Fruit fly (Drosophila melanogaster) whole organism, embryonic: Measurements from ENCODE around the gene CG34347.

Experiments
- Atf6 ChIP-seq: fragments of 200-800 bp; sonication (Bioruptor generic); IDR thresholded peaks from 2 replicates; pipeline ENCODE4 v1.3.6; 2022; ENCODE audit warnings: missing biosample characterization, missing genetic modification characterization
- BEAF-32 ChIP-seq: fragments of 200-800 bp; sonication (Bioruptor generic); optimal IDR thresholded peaks from 3 replicates; lab custom pipeline; 2017; ENCODE audit warnings: missing biosample characterization, missing genetic modification characterization, mild to moderate bottlenecking, moderate library complexity, missing genetic modification reagents
- CG10565 ChIP-seq: fragments of 200-800 bp; sonication (Bioruptor generic); optimal IDR thresholded peaks from 3 replicates; lab custom pipeline; 2016; ENCODE audit warnings: missing biosample characterization, mild to moderate bottlenecking, missing genetic modification characterization
- CG11093 ChIP-seq: fragments of 200-800 bp; sonication (Bioruptor generic); IDR thresholded peaks from 3 replicates; pipeline ENCODE4 v1.3.6; 2022; ENCODE audit warnings: missing biosample characterization, missing genetic modification characterization
- CG12104 ChIP-seq: fragments of 200-800 bp; sonication (Bioruptor generic); optimal IDR thresholded peaks from 3 replicates; lab custom pipeline; 2016; ENCODE audit warnings: missing biosample characterization, missing genetic modification characterization
- CG12391 ChIP-seq: fragments of 200-800 bp; sonication (Bioruptor generic); optimal IDR thresholded peaks from 3 replicates; lab custom pipeline; 2018; ENCODE audit warnings: missing biosample characterization, mild to moderate bottlenecking, missing genetic modification characterization, moderate library complexity
- CG14667 ChIP-seq: fragments of 200-800 bp; sonication (Bioruptor generic); IDR thresholded peaks from 2 replicates; pipeline ENCODE4 v1.3.6; 2022; ENCODE audit warnings: missing biosample characterization, missing genetic modification characterization
- CG1529 ChIP-seq: fragments of 200-800 bp; sonication (Bioruptor generic); optimal IDR thresholded peaks from 3 replicates; lab custom pipeline; 2018; ENCODE audit warnings: missing biosample characterization, missing genetic modification characterization
- CG17186 ChIP-seq: fragments of 200-800 bp; sonication (Bioruptor generic); optimal IDR thresholded peaks from 3 replicates; lab custom pipeline; 2017; ENCODE audit warnings: missing biosample characterization, missing genetic modification reagents, missing genetic modification characterization
- CG17912 ChIP-seq: fragments of 200-800 bp; sonication (Bioruptor generic); optimal IDR thresholded peaks from 2 replicates; lab custom pipeline; 2018; ENCODE audit warnings: missing biosample characterization, mild to moderate bottlenecking, missing genetic modification characterization
- CG2116 ChIP-seq: fragments of 200-800 bp; sonication (Bioruptor generic); optimal IDR thresholded peaks from 3 replicates; lab custom pipeline; 2018; ENCODE audit warnings: missing biosample characterization, mild to moderate bottlenecking, missing genetic modification characterization
- CG2875 ChIP-seq: fragments of 200-800 bp; sonication (Bioruptor generic); optimal IDR thresholded peaks from 2 replicates; lab custom pipeline; 2017; ENCODE audit warnings: missing biosample characterization, mild to moderate bottlenecking, missing genetic modification characterization, missing genetic modification reagents
- CG3726 ChIP-seq: fragments of 200-800 bp; sonication (Bioruptor generic); IDR thresholded peaks from 3 replicates; pipeline ENCODE4, ENCODE4 v1.3.6; 2022; ENCODE audit warnings: missing biosample characterization, missing genetic modification characterization
- CG8281 ChIP-seq: fragments of 200-800 bp; sonication (Bioruptor generic); optimal IDR thresholded peaks from 2 replicates; lab custom pipeline; 2018; ENCODE audit warnings: missing biosample characterization, mild to moderate bottlenecking, missing genetic modification characterization, moderate library complexity
- CG8359 ChIP-seq: fragments of 200-800 bp; sonication (Bioruptor generic); optimal IDR thresholded peaks from 2 replicates; lab custom pipeline; 2017; ENCODE audit warnings: missing biosample characterization, mild to moderate bottlenecking, missing genetic modification characterization, borderline replicate concordance
- CG8765 ChIP-seq: fragments of 200-800 bp; sonication (Bioruptor generic); IDR thresholded peaks from 2 replicates; pipeline ENCODE4 v1.3.6; 2022; ENCODE audit warnings: missing biosample characterization, missing genetic modification characterization
- CG9876 ChIP-seq: fragments of 200-800 bp; sonication (Bioruptor generic); optimal IDR thresholded peaks from 2 replicates; lab custom pipeline; 2016; ENCODE audit warnings: missing biosample characterization, missing genetic modification characterization
- Deaf1 ChIP-seq: fragments of 200-800 bp; optimal IDR thresholded peaks from 3 replicates; lab custom pipeline; 2019; ENCODE audit warnings: missing biosample characterization, mild to moderate bottlenecking, missing genetic modification characterization, moderate library complexity
- Dek ChIP-seq: fragments of 200-800 bp; sonication (Bioruptor generic); optimal IDR thresholded peaks from 3 replicates; lab custom pipeline; 2019; ENCODE audit warnings: missing biosample characterization, mild to moderate bottlenecking, missing genetic modification characterization, moderate library complexity
- Dip2 ChIP-seq: fragments of 200-800 bp; sonication (Bioruptor generic); IDR thresholded peaks from 2 replicates; pipeline ENCODE4 v1.3.6; 2022; ENCODE audit warnings: missing biosample characterization, missing genetic modification characterization
- Fer2 ChIP-seq: fragments of 200-800 bp; sonication (Bioruptor generic); optimal IDR thresholded peaks from 2 replicates; lab custom pipeline; 2018; ENCODE audit warnings: missing biosample characterization, mild to moderate bottlenecking, missing genetic modification characterization, moderate library complexity
- H15 ChIP-seq: fragments of 200-800 bp; sonication (Bioruptor generic); IDR thresholded peaks from 3 replicates; pipeline ENCODE4 v1.3.6; 2022; ENCODE audit warnings: missing biosample characterization, missing genetic modification characterization
- HLH4C ChIP-seq: fragments of 200-800 bp; sonication (Bioruptor generic); IDR thresholded peaks from 3 replicates; pipeline ENCODE4 v1.3.6; 2022; ENCODE audit warnings: missing biosample characterization, missing genetic modification characterization; ENCODE audit not compliant: partially characterized antibody
- Hr3 ChIP-seq: fragments of 200-800 bp; sonication (Bioruptor generic); optimal IDR thresholded peaks from 3 replicates; lab custom pipeline; 2016; ENCODE audit warnings: missing biosample characterization, missing genetic modification characterization
- Hsf ChIP-seq: fragments of 200-800 bp; sonication (Bioruptor generic); optimal IDR thresholded peaks from 3 replicates; lab custom pipeline; 2016; ENCODE audit warnings: missing biosample characterization, missing genetic modification characterization
- NFAT ChIP-seq: fragments of 200-800 bp; sonication (Bioruptor generic); IDR thresholded peaks from 2 replicates; pipeline ENCODE4 v1.3.6; 2022; ENCODE audit warnings: missing biosample characterization, missing genetic modification characterization
- Poxn ChIP-seq: fragments of 200-800 bp; sonication (Bioruptor generic); IDR thresholded peaks from 2 replicates; pipeline ENCODE4 v1.3.6; 2022; ENCODE audit warnings: missing biosample characterization, missing genetic modification characterization
- Ssrp ChIP-seq: fragments of 200-800 bp; sonication (Bioruptor generic); optimal IDR thresholded peaks from 2 replicates; lab custom pipeline; 2018; ENCODE audit warnings: missing biosample characterization, mild to moderate bottlenecking, missing genetic modification characterization, moderate library complexity
- Stat92E ChIP-seq, 3 experiments: fragments of >200 bp in 2 of 3; fragments of 200-800 bp in 1 of 3; sonication (Bioruptor generic) in 1 of 3; optimal IDR thresholded peaks; 2 replicates each; lab custom pipeline; 2017 to 2019; ENCODE audit warnings: missing biosample characterization in 3 of 3, missing genetic modification characterization in 3 of 3, mild to moderate bottlenecking in 1 of 3, moderate library complexity in 1 of 3
- Trl ChIP-seq, 3 experiments: fragments of >200 bp in 2 of 3; fragments of 200-800 bp in 1 of 3; sonication (Bioruptor generic) in 1 of 3; optimal IDR thresholded peaks; 2 replicates in 1 of 3; 3 replicates in 2 of 3; lab custom pipeline; 2016 to 2017; ENCODE audit warnings: missing biosample characterization in 1 of 3, missing genetic modification characterization in 1 of 3
- crc ChIP-seq: fragments of 200-800 bp; sonication (Bioruptor generic); optimal IDR thresholded peaks from 2 replicates; lab custom pipeline; 2016; ENCODE audit warnings: missing biosample characterization, missing genetic modification characterization
- gcm ChIP-seq: fragments of 200-800 bp; sonication (Bioruptor generic); optimal IDR thresholded peaks from 2 replicates; lab custom pipeline; 2019; ENCODE audit warnings: missing biosample characterization, mild to moderate bottlenecking, missing genetic modification characterization, moderate library complexity
- gem ChIP-seq: fragments of 200-800 bp; sonication (Bioruptor generic); optimal IDR thresholded peaks from 2 replicates; lab custom pipeline; 2019; ENCODE audit warnings: missing biosample characterization, mild to moderate bottlenecking, missing genetic modification characterization, moderate library complexity
- grau ChIP-seq: fragments of 200-800 bp; optimal IDR thresholded peaks from 3 replicates; lab custom pipeline; 2019; ENCODE audit warnings: missing biosample characterization, mild to moderate bottlenecking, missing genetic modification characterization, moderate library complexity
- gsb ChIP-seq: fragments of 200-800 bp; sonication (Bioruptor generic); IDR thresholded peaks from 2 replicates; pipeline ENCODE4 v1.3.6; 2022; ENCODE audit warnings: missing biosample characterization, missing genetic modification characterization
- her ChIP-seq: fragments of 200-800 bp; sonication (Bioruptor generic); optimal IDR thresholded peaks from 2 replicates; lab custom pipeline; 2016; ENCODE audit warnings: missing biosample characterization, missing genetic modification characterization
- ken ChIP-seq: fragments of 200-800 bp; sonication (Bioruptor generic); IDR thresholded peaks from 3 replicates; pipeline ENCODE4 v1.3.6; 2022; ENCODE audit warnings: missing biosample characterization, missing genetic modification characterization
- nom ChIP-seq: fragments of 200-800 bp; sonication (Bioruptor generic); optimal IDR thresholded peaks from 2 replicates; lab custom pipeline; 2017; ENCODE audit warnings: missing biosample characterization, missing genetic modification characterization, mild to moderate bottlenecking, moderate library complexity, missing genetic modification reagents
- oc ChIP-seq: fragments of 200-800 bp; sonication (Bioruptor generic); optimal IDR thresholded peaks from 2 replicates; lab custom pipeline; 2018; ENCODE audit warnings: missing biosample characterization, mild to moderate bottlenecking, missing genetic modification characterization, moderate library complexity
- odd ChIP-seq: fragments of 200-800 bp; sonication (Bioruptor generic); optimal IDR thresholded peaks from 2 replicates; lab custom pipeline; 2017; ENCODE audit warnings: missing biosample characterization, mild to moderate bottlenecking, missing genetic modification characterization
- psq ChIP-seq: fragments of 200-800 bp; sonication (Bioruptor generic); optimal IDR thresholded peaks from 2 replicates; lab custom pipeline; 2017; ENCODE audit warnings: missing biosample characterization, missing genetic modification characterization
- salm ChIP-seq: fragments of 200-800 bp; sonication (Bioruptor generic); optimal IDR thresholded peaks from 2 replicates; lab custom pipeline; 2018; ENCODE audit warnings: missing biosample characterization, mild to moderate bottlenecking, missing genetic modification characterization
- sens ChIP-seq: fragments of 200-800 bp; sonication (Bioruptor generic); peaks from one replicate; lab custom pipeline; 2016; ENCODE audit warnings: missing biosample characterization, missing genetic modification characterization
- sisA ChIP-seq: fragments of 200-800 bp; sonication (Bioruptor generic); IDR thresholded peaks from 2 replicates; pipeline ENCODE4 v1.3.6; 2022; ENCODE audit warnings: missing biosample characterization, missing genetic modification characterization
- sr ChIP-seq: fragments of 200-800 bp; sonication (Bioruptor generic); IDR thresholded peaks from 3 replicates; pipeline ENCODE4 v1.3.6; 2022; ENCODE audit warnings: missing biosample characterization, missing genetic modification characterization
- tio ChIP-seq: fragments of 200-800 bp; sonication (Bioruptor generic); optimal IDR thresholded peaks from 2 replicates; lab custom pipeline; 2017; ENCODE audit warnings: missing biosample characterization, missing genetic modification characterization, inconsistent platforms
- unpg ChIP-seq: fragments of 200-800 bp; sonication (Bioruptor generic); optimal IDR thresholded peaks from 3 replicates; lab custom pipeline; 2018; ENCODE audit warnings: missing biosample characterization, mild to moderate bottlenecking, missing genetic modification characterization, moderate library complexity
- vvl ChIP-seq: fragments of 200-800 bp; sonication (Bioruptor generic); IDR thresholded peaks from 2 replicates; pipeline ENCODE4 v1.3.6; 2022; ENCODE audit warnings: missing biosample characterization, missing genetic modification characterization
- wek ChIP-seq: fragments of 200-800 bp; sonication (Bioruptor generic); optimal IDR thresholded peaks from 3 replicates; lab custom pipeline; 2018; ENCODE audit warnings: missing biosample characterization, mild to moderate bottlenecking, missing genetic modification characterization, moderate library complexity

Gene CG34347

dm6 chr3R:31381861-31382260 lies 70.9 kb downstream of the CG34347 start, which contains the start of gene CG1607:
Gene CG1607 (plus strand): TSS chr3R:31382109.
- TF ChIP-seq Trl (optimal IDR thresholded peaks at IDR 0.05; lab: Kevin White, UChicago) = peak in 1 of 2 experiments; percentile 10
- TF ChIP-seq Trl (GFP tag; optimal IDR thresholded peaks at IDR 0.05; lab: Kevin White, UChicago) = no peak
- TF ChIP-seq odd (GFP tag; lab: Kevin White, UChicago) = no peak
- 0 out of 3 replicates have a peak, but pooled peaks have one; percentile 22 for TF ChIP-seq CG3726 (GFP tag; lab: Robert Waterston, UW)
- TF ChIP-seq Atf6 = no peak
- TF ChIP-seq nom (GFP tag; lab: Kevin White, UChicago) = no peak
- no peak for TF ChIP-seq Fer2
- no peak for TF ChIP-seq CG12391 (tag; lab: Kevin White, UChicago)
- no peak for TF ChIP-seq sisA (GFP tag; lab: Robert Waterston, UW)
- no peak for TF ChIP-seq CG8359 (GFP tag; lab: Kevin White, UChicago)
- peak; percentile 79 for TF ChIP-seq Deaf1 (tag; lab: Kevin White, UChicago)
- TF ChIP-seq CG2116 = no peak

dm6 chr3R:31384108-31384507 lies 73.2 kb downstream of the CG34347 start:
- peak; percentile 98 for TF ChIP-seq NFAT (GFP tag; lab: Robert Waterston, UW)
- peak; percentile 97 for TF ChIP-seq Dek (tag; lab: Kevin White, UChicago)
- peak; percentile 91 for TF ChIP-seq CG1529 (GFP tag; lab: Kevin White, UChicago)
- peak; percentile 99 for TF ChIP-seq vvl (GFP tag; lab: Robert Waterston, UW)
- TF ChIP-seq HLH4C = no peak
- TF ChIP-seq H15 (GFP tag; lab: Robert Waterston, UW) = peak; percentile 96
- peak; percentile 94 for TF ChIP-seq Poxn
- peak; percentile 96 for TF ChIP-seq Ssrp (tag; lab: Kevin White, UChicago)
- peak; percentile 87 for TF ChIP-seq psq (GFP tag; lab: Kevin White, UChicago)
- TF ChIP-seq CG8765 (GFP tag; lab: Robert Waterston, UW) = peak; percentile 91
- peak; percentile 96 for TF ChIP-seq gsb (GFP tag; lab: Robert Waterston, UW)
- TF ChIP-seq CG11093 (GFP tag; lab: Robert Waterston, UW) = peak; percentile 97
- peak; percentile 95 for TF ChIP-seq sr (GFP tag; lab: Robert Waterston, UW)
- peak; percentile 81 for TF ChIP-seq CG17186 (GFP tag; lab: Kevin White, UChicago)
- TF ChIP-seq gcm = peak; percentile 95
- peak; percentile 74 for TF ChIP-seq Dip2 (GFP tag; lab: Robert Waterston, UW)
- peak; percentile 96 for TF ChIP-seq crc
- peak; percentile 95 for TF ChIP-seq CG2875 (GFP tag; lab: Kevin White, UChicago)
- TF ChIP-seq salm (tag; lab: Kevin White, UChicago) = peak; percentile 94
- peak; percentile 99 for TF ChIP-seq gem (tag; lab: Kevin White, UChicago)
- peak; percentile 95 for TF ChIP-seq CG9876
- TF ChIP-seq CG14667 (GFP tag; lab: Robert Waterston, UW) = peak; percentile 97
- peak in 1 of 3 experiments; percentile 92 for TF ChIP-seq Stat92E (GFP tag; optimal IDR thresholded peaks at IDR 0.05; lab: Kevin White, UChicago)
- peak; percentile 97 for TF ChIP-seq grau (tag; lab: Kevin White, UChicago)
- TF ChIP-seq BEAF-32 (GFP tag; lab: Kevin White, UChicago) = peak; percentile 12
- TF ChIP-seq CG17912 (GFP tag; lab: Kevin White, UChicago) = no peak
- peak; percentile 80 for TF ChIP-seq CG10565 (GFP tag; lab: Kevin White, UChicago)
- TF ChIP-seq CG12104 (GFP tag; lab: Kevin White, UChicago) = peak; percentile 93
- peak; percentile 99 for TF ChIP-seq unpg (GFP tag; lab: Kevin White, UChicago)
- peak; percentile 97 for TF ChIP-seq Hr3
- peak; percentile 95 for TF ChIP-seq her (GFP tag; lab: Kevin White, UChicago)
- peak; percentile 99 for TF ChIP-seq sens (GFP tag; lab: Kevin White, UChicago)
- peak; percentile 86 for TF ChIP-seq wek
- TF ChIP-seq CG8281 (tag; lab: Kevin White, UChicago) = peak; percentile 84
- peak; percentile 98 for TF ChIP-seq Hsf
- peak; percentile 96 for TF ChIP-seq oc (tag; lab: Kevin White, UChicago)
- TF ChIP-seq ken = peak; percentile 98
- TF ChIP-seq tio (GFP tag; lab: Kevin White, UChicago) = peak; percentile 93
